Worm (Caenorhabditis elegans) whole organism, L4 larva: ENCODE measurements around the gene R05G9.3.

Source experiments
- F44E2.7 ChIP-seq: fragments of 200-800 bp; sonication (Bioruptor generic); IDR thresholded peaks from 2 replicates; pipeline ENCODE4 v2.1.2; 2022; ENCODE audit warnings: missing genetic modification characterization, missing compliant biosample characterization
- R02D3.7 ChIP-seq: fragments of 150-350 bp; sonication (generic microtip); optimal IDR thresholded peaks from 3 replicates; lab custom pipeline; 2014; ENCODE audit warnings: missing biosample characterization, missing genetic modification characterization
- T20F7.1 ChIP-seq: fragments of 200-800 bp; sonication (Bioruptor generic); optimal IDR thresholded peaks from 2 replicates; lab custom pipeline; 2018; ENCODE audit warnings: mild to moderate bottlenecking, missing genetic modification characterization, missing compliant biosample characterization
- Y105C5A.15 ChIP-seq: fragments of 200-800 bp; sonication (Bioruptor generic); IDR thresholded peaks from 2 replicates; pipeline ENCODE4 v1.3.6; 2022; ENCODE audit warnings: missing genetic modification characterization, missing compliant biosample characterization
- Y5F2A.4 ChIP-seq: fragments of 200-800 bp; sonication (Bioruptor generic); optimal IDR thresholded peaks from 2 replicates; lab custom pipeline; 2018; ENCODE audit warnings: mild to moderate bottlenecking, missing genetic modification characterization, missing compliant biosample characterization
- aha-1 ChIP-seq: fragments of 150-350 bp; peaks from one replicate; lab custom pipeline; 2014; ENCODE audit warnings: missing biosample characterization, missing genetic modification characterization
- aly-2 ChIP-seq: sonication (generic microtip); optimal IDR thresholded peaks from 2 replicates; lab custom pipeline; 2018; ENCODE audit warnings: missing biosample characterization, missing genetic modification characterization
- ceh-28 ChIP-seq: fragments of 150-350 bp; optimal IDR thresholded peaks from 2 replicates; lab custom pipeline; 2014; ENCODE audit warnings: missing biosample characterization, missing genetic modification reagents, missing genetic modification characterization
- ceh-44 ChIP-seq: fragments of 200-800 bp; sonication (Bioruptor generic); IDR thresholded peaks from 2 replicates; pipeline ENCODE4 v1.3.6; 2022; ENCODE audit warnings: missing genetic modification reagents, missing genetic modification characterization, missing compliant biosample characterization
- cey-2 ChIP-seq: sonication (generic microtip); optimal IDR thresholded peaks from 3 replicates; lab custom pipeline; 2017; ENCODE audit warnings: missing genetic modification characterization, mild to moderate bottlenecking, missing compliant biosample characterization, antibody characterized with exemption, borderline replicate concordance; ENCODE audit not compliant: insufficient read depth
- ctbp-1 ChIP-seq: fragments of 200-800 bp; sonication (Bioruptor generic); IDR thresholded peaks from 2 replicates; pipeline ENCODE4 v1.3.6; 2022; ENCODE audit warnings: missing genetic modification reagents, missing genetic modification characterization, missing compliant biosample characterization
- daf-8 ChIP-seq: fragments of 200-800 bp; sonication (Bioruptor generic); IDR thresholded peaks from 2 replicates; pipeline ENCODE4 v1.3.6; 2022; ENCODE audit warnings: missing genetic modification characterization, missing compliant biosample characterization
- dmd-6 ChIP-seq: fragments of 200-800 bp; sonication (Bioruptor generic); IDR thresholded peaks from 2 replicates; pipeline ENCODE4 v1.3.6; 2022; ENCODE audit warnings: missing genetic modification reagents, missing genetic modification characterization, missing compliant biosample characterization
- dmd-8 ChIP-seq: fragments of 200-800 bp; sonication (Bioruptor generic); IDR thresholded peaks from 2 replicates; pipeline ENCODE4 v1.3.6; 2022; ENCODE audit warnings: missing genetic modification characterization, missing compliant biosample characterization
- dpl-1 ChIP-seq: fragments of 150-350 bp; optimal IDR thresholded peaks from 2 replicates; lab custom pipeline; 2014; ENCODE audit warnings: missing biosample characterization, missing genetic modification reagents, missing genetic modification characterization
- dve-1 ChIP-seq: sonication (generic microtip); optimal IDR thresholded peaks from 2 replicates; lab custom pipeline; 2017; ENCODE audit warnings: antibody characterized with exemption, mild to moderate bottlenecking, missing genetic modification characterization, missing compliant biosample characterization; ENCODE audit not compliant: insufficient read depth
- egl-43 ChIP-seq: fragments of 200-800 bp; sonication (Bioruptor generic); IDR thresholded peaks from 2 replicates; pipeline ENCODE4 v1.3.6; 2022; ENCODE audit warnings: missing genetic modification reagents, missing genetic modification characterization, missing compliant biosample characterization
- fkh-10 ChIP-seq: fragments of 150-350 bp; optimal IDR thresholded peaks from 2 replicates; lab custom pipeline; 2014; ENCODE audit warnings: missing biosample characterization, missing genetic modification reagents, missing genetic modification characterization
- hif-1 ChIP-seq, 2 experiments: sonication (generic microtip); optimal IDR thresholded peaks; 2 replicates each; lab custom pipeline; 2016 to 2017; ENCODE audit warnings: missing compliant biosample characterization in 2 of 2, missing genetic modification characterization in 2 of 2, missing genetic modification reagents in 2 of 2, missing genotype in 2 of 2, mild to moderate bottlenecking in 1 of 2
- lim-7 ChIP-seq: fragments of 200-800 bp; sonication (Bioruptor generic); IDR thresholded peaks from 2 replicates; pipeline ENCODE4 v1.3.6; 2022; ENCODE audit warnings: missing genetic modification characterization, missing compliant biosample characterization
- lin-29 ChIP-seq: fragments of 200-800 bp; sonication (Bioruptor generic); IDR thresholded peaks from 2 replicates; pipeline ENCODE4 v1.3.6; 2022; ENCODE audit warnings: missing genetic modification reagents, missing genetic modification characterization, missing compliant biosample characterization
- lin-38 ChIP-seq: fragments of 200-800 bp; sonication (Bioruptor generic); IDR thresholded peaks from 2 replicates; pipeline ENCODE4 v1.3.6; 2022; ENCODE audit warnings: missing genetic modification reagents, missing genetic modification characterization, missing compliant biosample characterization
- lsy-2 ChIP-seq, 2 experiments: fragments of 150-350 bp in 1 of 2; sonication (generic microtip) in 1 of 2; optimal IDR thresholded peaks; 2 replicates each; lab custom pipeline; 2014 to 2017; ENCODE audit warnings: missing biosample characterization in 2 of 2, missing genetic modification characterization in 2 of 2
- madf-9 ChIP-seq: fragments of 200-800 bp; sonication (Bioruptor generic); conservative IDR thresholded peaks from 2 replicates; pipeline ENCODE4 v1.3.6; 2022; ENCODE audit warnings: missing genetic modification reagents, missing genetic modification characterization, missing compliant biosample characterization
- mxl-2 ChIP-seq: fragments of 200-800 bp; sonication (Bioruptor generic); conservative IDR thresholded peaks from 2 replicates; pipeline ENCODE4 v1.3.6; 2022; ENCODE audit warnings: missing genetic modification reagents, missing genetic modification characterization, missing compliant biosample characterization
- nhr-111 ChIP-seq: fragments of 200-800 bp; sonication (Bioruptor generic); optimal IDR thresholded peaks from 2 replicates; lab custom pipeline; 2018; ENCODE audit warnings: mild to moderate bottlenecking, missing genetic modification characterization, missing compliant biosample characterization
- nhr-25 ChIP-seq: sonication (generic microtip); optimal IDR thresholded peaks from 2 replicates; lab custom pipeline; 2017; ENCODE audit warnings: missing genetic modification characterization, mild to moderate bottlenecking, missing compliant biosample characterization, antibody characterized with exemption, moderate library complexity, borderline replicate concordance; ENCODE audit not compliant: insufficient read depth
- nhr-42 ChIP-seq: fragments of 200-800 bp; sonication (Bioruptor generic); IDR thresholded peaks from 2 replicates; pipeline ENCODE4 v1.3.6; 2022; ENCODE audit warnings: missing genetic modification characterization, missing compliant biosample characterization
- nhr-6 ChIP-seq: fragments of 150-350 bp; optimal IDR thresholded peaks from 2 replicates; lab custom pipeline; 2014; ENCODE audit warnings: missing biosample characterization, missing genetic modification characterization
- nhr-77 ChIP-seq: fragments of 150-350 bp; optimal IDR thresholded peaks from 2 replicates; lab custom pipeline; 2014; ENCODE audit warnings: missing biosample characterization, missing genetic modification characterization
- saeg-2 ChIP-seq: fragments of 200-800 bp; sonication (Bioruptor generic); IDR thresholded peaks from 2 replicates; pipeline ENCODE4 v1.3.6; 2022; ENCODE audit warnings: missing genetic modification reagents, missing genetic modification characterization, missing compliant biosample characterization
- skn-1 ChIP-seq: fragments of 150-350 bp; optimal IDR thresholded peaks from 2 replicates; lab custom pipeline; 2014; ENCODE audit warnings: missing biosample characterization, missing genetic modification characterization
- unc-130 ChIP-seq: sonication (generic microtip); optimal IDR thresholded peaks from 2 replicates; lab custom pipeline; 2016; ENCODE audit warnings: missing genetic modification reagents, missing genetic modification characterization, missing compliant biosample characterization
- unc-62 ChIP-seq, 3 experiments: fragments of 150-350 bp in 1 of 3; sonication (generic microtip); optimal IDR thresholded peaks in 2 of 3; peaks in 1 of 3; 1 replicate in 1 of 3; 2 replicates in 2 of 3; lab custom pipeline; 2014 to 2017; ENCODE audit warnings: missing biosample characterization in 3 of 3, missing genetic modification characterization in 3 of 3, missing genetic modification reagents in 3 of 3, missing genotype in 1 of 3
- vab-7 ChIP-seq: fragments of 200-800 bp; sonication (Bioruptor generic); IDR thresholded peaks from 2 replicates; pipeline ENCODE4 v1.3.6; 2022; ENCODE audit warnings: missing genetic modification reagents, missing genetic modification characterization, missing compliant biosample characterization
- zag-1 ChIP-seq: fragments of 150-350 bp; optimal IDR thresholded peaks from 2 replicates; lab custom pipeline; 2014; ENCODE audit warnings: missing biosample characterization, missing genetic modification characterization
- zfp-3 ChIP-seq: fragments of 200-800 bp; sonication (Bioruptor generic); conservative IDR thresholded peaks from 2 replicates; pipeline ENCODE4 v1.3.6; 2022; ENCODE audit warnings: missing genetic modification reagents, missing genetic modification characterization, missing compliant biosample characterization
- zip-11 ChIP-seq: fragments of 200-800 bp; sonication (Bioruptor generic); IDR thresholded peaks from 2 replicates; pipeline ENCODE4 v1.3.6; 2022; ENCODE audit warnings: missing genetic modification characterization, missing compliant biosample characterization
- zip-2 ChIP-seq: fragments of 150-350 bp; optimal IDR thresholded peaks from 2 replicates; lab custom pipeline; 2014; ENCODE audit warnings: missing biosample characterization, missing genetic modification characterization

Gene R05G9.3

DNA sequence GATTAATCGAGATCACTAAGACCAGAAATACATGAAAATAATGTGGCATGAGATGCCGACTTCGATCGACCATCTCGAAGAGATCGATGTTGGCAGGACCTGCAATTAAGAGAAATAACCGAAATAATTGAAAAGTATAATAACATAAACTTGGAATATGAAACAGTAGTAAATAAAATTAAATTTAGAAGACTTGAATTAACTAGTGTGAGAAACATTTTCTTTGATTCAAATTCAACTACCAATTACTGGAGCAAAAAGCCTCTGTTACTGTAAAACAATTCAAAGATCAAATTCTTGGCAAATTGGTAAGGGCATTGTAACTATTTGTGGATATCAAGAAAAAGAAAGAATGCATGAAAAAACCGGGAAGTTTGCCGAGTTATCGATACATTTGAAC lies 12.6 kb upstream of the R05G9.3 start, which contains the start of gene R05G9R.1:
Gene R05G9R.1 (minus strand): TSS at position 101 of the 400 bp plus-strand sequence.
- TF ChIP-seq T20F7.1 (no peak), egl-43 (GFP tag; lab: Robert Waterston, UW) (no peak), aly-2 (tag; lab: Kevin White, UChicago) (no peak), nhr-77 (tag; lab: Kevin White, UChicago) (no peak), zip-11 (GFP tag; lab: Robert Waterston, UW) (no peak), R02D3.7 (no peak), lin-29 (GFP tag; lab: Robert Waterston, UW) (no peak), nhr-42 (GFP tag; lab: Robert Waterston, UW) (no peak), Y5F2A.4 (GFP tag; lab: Kevin White, UChicago) (no peak), dmd-6 (GFP tag; lab: Robert Waterston, UW) (no peak), aha-1 (tag; lab: Kevin White, UChicago) (no peak), lsy-2 (tag; optimal IDR thresholded peaks at IDR 0.05; lab: Kevin White, UChicago) (no peak), fkh-10 (no peak), ceh-28 (tag; lab: Kevin White, UChicago) (no peak), lin-38 (GFP tag; lab: Robert Waterston, UW) (no peak), daf-8 (GFP tag; lab: Robert Waterston, UW) (no peak), zfp-3 (GFP tag; lab: Robert Waterston, UW) (no peak), madf-9 (GFP tag; lab: Robert Waterston, UW) (no peak), zag-1 (tag; lab: Kevin White, UChicago) (no peak)

DNA sequence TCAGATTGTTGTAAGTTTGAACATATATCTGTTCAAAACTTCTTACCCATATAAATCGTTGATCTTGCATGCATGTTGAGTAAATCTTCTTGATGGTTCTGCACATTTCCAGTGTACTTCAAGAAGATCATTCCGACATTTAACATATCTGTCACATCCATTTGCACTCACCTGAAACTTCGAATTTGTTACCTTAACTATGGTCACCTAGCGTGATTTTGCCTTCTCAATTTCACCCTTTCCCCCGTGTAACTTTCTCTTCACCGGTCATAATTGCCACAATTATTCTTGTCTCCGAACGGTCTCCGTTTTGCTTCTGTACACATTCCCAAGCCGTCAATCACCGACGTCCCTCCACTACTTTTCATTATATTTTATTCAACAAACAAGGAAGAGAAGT lies 12.0 kb upstream of the R05G9.3 start:
- TF ChIP-seq lim-7 (GFP tag; lab: Robert Waterston, UW): no peak
- TF ChIP-seq saeg-2 (GFP tag; lab: Robert Waterston, UW): no peak
- no peak for TF ChIP-seq Y105C5A.15 (GFP tag; lab: Robert Waterston, UW)
- no peak for TF ChIP-seq nhr-6 (tag; lab: Kevin White, UChicago)
- peak in 1 of 2 experiments; percentile 94 for TF ChIP-seq unc-62 (GFP tag; optimal IDR thresholded peaks at IDR 0.05 in 1 of 2; lab: Kevin White, UChicago)
- TF ChIP-seq unc-62 (tag; optimal IDR thresholded peaks at IDR 0.05; lab: Kevin White, UChicago): no peak
- no peak for TF ChIP-seq T20F7.1

DNA sequence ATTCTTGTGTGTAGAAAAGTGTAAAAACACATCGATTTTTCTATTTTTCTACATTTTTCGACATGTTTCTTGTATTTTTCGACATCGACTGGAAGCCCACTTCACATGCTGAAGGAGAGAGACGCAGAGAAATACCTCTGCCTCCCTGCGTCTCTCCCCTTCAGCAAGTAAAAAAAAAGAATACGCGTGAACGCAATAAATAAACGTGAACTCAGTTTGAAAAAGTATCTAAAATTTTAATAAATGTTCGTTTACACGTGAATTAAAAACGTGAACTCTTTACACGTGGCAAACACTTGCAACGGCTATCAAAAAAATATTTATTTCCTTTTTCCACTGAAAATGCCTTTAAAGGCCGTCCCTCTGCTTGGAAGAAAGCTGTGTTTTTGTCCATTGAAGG lies 1.5 kb upstream of the R05G9.3 start, which contains the start of gene R05G9.1:
Gene R05G9.1 (plus strand): TSS at position 343 of the 400 bp plus-strand sequence.
- no peak for TF ChIP-seq unc-62 (GFP tag; optimal IDR thresholded peaks at IDR 0.05 in 1 of 2; lab: Kevin White, UChicago)
- no peak for TF ChIP-seq unc-62 (tag; optimal IDR thresholded peaks at IDR 0.05; lab: Kevin White, UChicago)
- no peak for TF ChIP-seq dmd-8
- no peak for TF ChIP-seq F44E2.7 (GFP tag; lab: Robert Waterston, UW)
- TF ChIP-seq nhr-111 (GFP tag; lab: Kevin White, UChicago): no peak
- TF ChIP-seq skn-1 (tag; lab: Kevin White, UChicago): no peak
- no peak for TF ChIP-seq zip-11 (GFP tag; lab: Robert Waterston, UW)
- no peak for TF ChIP-seq hif-1 (tag; optimal IDR thresholded peaks at IDR 0.05; lab: Kevin White, UChicago)
- no peak for TF ChIP-seq dve-1 (tag; lab: Kevin White, UChicago)
- no peak for TF ChIP-seq vab-7 (GFP tag; lab: Robert Waterston, UW)
- TF ChIP-seq ctbp-1 (GFP tag; lab: Robert Waterston, UW): no peak
- no peak for TF ChIP-seq ceh-44
- no peak for TF ChIP-seq daf-8 (GFP tag; lab: Robert Waterston, UW)
- no peak for TF ChIP-seq nhr-25 (tag; lab: Kevin White, UChicago)
- TF ChIP-seq zip-2 (tag; lab: Kevin White, UChicago): no peak
- no peak for TF ChIP-seq cey-2 (tag; lab: Kevin White, UChicago)
- TF ChIP-seq mxl-2: no peak
- no peak for TF ChIP-seq unc-130 (GFP tag; lab: Kevin White, UChicago)
- no peak for TF ChIP-seq saeg-2 (GFP tag; lab: Robert Waterston, UW)
- no peak for TF ChIP-seq dpl-1 (GFP tag; lab: Kevin White, UChicago)
